Worm (Caenorhabditis elegans) whole organism, L4 larva: ENCODE data around the gene atp-2.

Source experiments
- D1046.2 ChIP-seq: fragments of 200-800 bp; sonication (Bioruptor generic); IDR thresholded peaks from 2 replicates; pipeline ENCODE4 v1.3.6; 2022; ENCODE audit warnings: missing genetic modification characterization, missing compliant biosample characterization
- F10B5.3 ChIP-seq: sonication (generic microtip); optimal IDR thresholded peaks from 2 replicates; lab custom pipeline; 2016; ENCODE audit warnings: mild to moderate bottlenecking, missing genetic modification characterization, missing compliant biosample characterization
- F26F4.8 ChIP-seq: fragments of 200-800 bp; sonication (Bioruptor generic); conservative IDR thresholded peaks from 2 replicates; pipeline ENCODE4 v1.3.6; 2022; ENCODE audit warnings: missing genetic modification characterization, missing compliant biosample characterization
- F37D6.2 ChIP-seq: sonication (generic microtip); optimal IDR thresholded peaks from 2 replicates; lab custom pipeline; 2016; ENCODE audit warnings: mild to moderate bottlenecking, missing genetic modification characterization, missing compliant biosample characterization
- T20F7.1 ChIP-seq: fragments of 200-800 bp; sonication (Bioruptor generic); optimal IDR thresholded peaks from 2 replicates; lab custom pipeline; 2018; ENCODE audit warnings: mild to moderate bottlenecking, missing genetic modification characterization, missing compliant biosample characterization
- T26A8.4 ChIP-seq: fragments of 200-800 bp; sonication (Bioruptor generic); IDR thresholded peaks from 2 replicates; pipeline ENCODE4 v1.3.6; 2022; ENCODE audit warnings: missing genetic modification characterization, missing compliant biosample characterization
- Y105C5A.15 ChIP-seq: fragments of 200-800 bp; sonication (Bioruptor generic); IDR thresholded peaks from 2 replicates; pipeline ENCODE4 v1.3.6; 2022; ENCODE audit warnings: missing genetic modification characterization, missing compliant biosample characterization
- Y5F2A.4 ChIP-seq: fragments of 200-800 bp; sonication (Bioruptor generic); optimal IDR thresholded peaks from 2 replicates; lab custom pipeline; 2018; ENCODE audit warnings: mild to moderate bottlenecking, missing genetic modification characterization, missing compliant biosample characterization
- Y75B8A.6 ChIP-seq: fragments of 200-800 bp; sonication (Bioruptor generic); IDR thresholded peaks from 2 replicates; pipeline ENCODE4 v1.3.6; 2022; ENCODE audit warnings: missing genetic modification reagents, missing genetic modification characterization, missing compliant biosample characterization
- ZK546.5 ChIP-seq, 2 experiments: sonication (generic microtip); optimal IDR thresholded peaks; 2 replicates each; lab custom pipeline; 2017; ENCODE audit warnings: missing biosample characterization in 2 of 2, missing genetic modification characterization in 2 of 2
- arid-1 ChIP-seq: fragments of 200-800 bp; sonication (Bioruptor generic); conservative IDR thresholded peaks from 2 replicates; pipeline ENCODE4 v1.3.6; 2022; ENCODE audit warnings: missing genetic modification reagents, missing genetic modification characterization, missing compliant biosample characterization
- attf-4 ChIP-seq: sonication (generic microtip); optimal IDR thresholded peaks from 3 replicates; lab custom pipeline; 2017; ENCODE audit warnings: missing biosample characterization, missing genetic modification characterization
- ceh-32 ChIP-seq: sonication (generic microtip); optimal IDR thresholded peaks from 2 replicates; lab custom pipeline; 2016; ENCODE audit warnings: mild to moderate bottlenecking, missing genetic modification characterization, missing compliant biosample characterization; ENCODE audit not compliant: poor library complexity
- ceh-44 ChIP-seq: fragments of 200-800 bp; sonication (Bioruptor generic); IDR thresholded peaks from 2 replicates; pipeline ENCODE4 v1.3.6; 2022; ENCODE audit warnings: missing genetic modification reagents, missing genetic modification characterization, missing compliant biosample characterization
- ces-1 ChIP-seq: fragments of 150-350 bp; sonication (generic microtip); optimal IDR thresholded peaks from 4 replicates; lab custom pipeline; 2014; ENCODE audit warnings: missing biosample characterization, missing genetic modification reagents, missing genetic modification characterization
- cey-2 ChIP-seq: sonication (generic microtip); optimal IDR thresholded peaks from 3 replicates; lab custom pipeline; 2017; ENCODE audit warnings: missing genetic modification characterization, mild to moderate bottlenecking, missing compliant biosample characterization, antibody characterized with exemption, borderline replicate concordance; ENCODE audit not compliant: insufficient read depth
- daf-12 ChIP-seq: fragments of 150-350 bp; optimal IDR thresholded peaks from 2 replicates; lab custom pipeline; 2014; ENCODE audit warnings: missing biosample characterization, missing genetic modification reagents, missing genetic modification characterization
- daf-19 ChIP-seq: fragments of 200-800 bp; sonication (Bioruptor generic); conservative IDR thresholded peaks from 2 replicates; pipeline ENCODE4 v1.3.6; 2022; ENCODE audit warnings: missing genetic modification characterization, missing compliant biosample characterization
- daf-8 ChIP-seq: fragments of 200-800 bp; sonication (Bioruptor generic); IDR thresholded peaks from 2 replicates; pipeline ENCODE4 v1.3.6; 2022; ENCODE audit warnings: missing genetic modification characterization, missing compliant biosample characterization
- dmd-9 ChIP-seq: fragments of 200-800 bp; sonication (Bioruptor generic); IDR thresholded peaks from 2 replicates; pipeline ENCODE4 v1.3.6; 2022; ENCODE audit warnings: missing genetic modification reagents, missing genetic modification characterization, missing compliant biosample characterization
- dve-1 ChIP-seq: sonication (generic microtip); optimal IDR thresholded peaks from 2 replicates; lab custom pipeline; 2017; ENCODE audit warnings: antibody characterized with exemption, mild to moderate bottlenecking, missing genetic modification characterization, missing compliant biosample characterization; ENCODE audit not compliant: insufficient read depth
- egl-27 ChIP-seq: sonication (generic microtip); optimal IDR thresholded peaks from 3 replicates; lab custom pipeline; 2017; ENCODE audit warnings: missing biosample characterization, missing genetic modification reagents, missing genetic modification characterization
- fos-1 ChIP-seq: fragments of 150-350 bp; optimal IDR thresholded peaks from 2 replicates; lab custom pipeline; 2014; ENCODE audit warnings: missing biosample characterization, missing genetic modification characterization
- hif-1 ChIP-seq, 2 experiments: sonication (generic microtip); optimal IDR thresholded peaks; 2 replicates each; lab custom pipeline; 2016 to 2017; ENCODE audit warnings: missing compliant biosample characterization in 2 of 2, missing genetic modification characterization in 2 of 2, missing genetic modification reagents in 2 of 2, missing genotype in 2 of 2, mild to moderate bottlenecking in 1 of 2
- hlh-30 ChIP-seq: sonication (generic microtip); optimal IDR thresholded peaks from 2 replicates; lab custom pipeline; 2017; ENCODE audit warnings: antibody characterized with exemption, mild to moderate bottlenecking, missing genetic modification characterization, missing compliant biosample characterization; ENCODE audit not compliant: insufficient read depth
- hmg-1.1 ChIP-seq: fragments of 200-800 bp; sonication (Bioruptor generic); IDR thresholded peaks from 2 replicates; pipeline ENCODE4 v1.3.6; 2022; ENCODE audit warnings: missing genetic modification reagents, missing genetic modification characterization, missing compliant biosample characterization
- jun-1 ChIP-seq: fragments of 150-350 bp; optimal IDR thresholded peaks from 2 replicates; lab custom pipeline; 2014; ENCODE audit warnings: missing biosample characterization, missing genetic modification reagents, missing genetic modification characterization
- lin-29 ChIP-seq: fragments of 200-800 bp; sonication (Bioruptor generic); IDR thresholded peaks from 2 replicates; pipeline ENCODE4 v1.3.6; 2022; ENCODE audit warnings: missing genetic modification reagents, missing genetic modification characterization, missing compliant biosample characterization
- lsy-2 ChIP-seq, 2 experiments: fragments of 150-350 bp in 1 of 2; sonication (generic microtip) in 1 of 2; optimal IDR thresholded peaks; 2 replicates each; lab custom pipeline; 2014 to 2017; ENCODE audit warnings: missing biosample characterization in 2 of 2, missing genetic modification characterization in 2 of 2
- mxl-2 ChIP-seq: fragments of 200-800 bp; sonication (Bioruptor generic); conservative IDR thresholded peaks from 2 replicates; pipeline ENCODE4 v1.3.6; 2022; ENCODE audit warnings: missing genetic modification reagents, missing genetic modification characterization, missing compliant biosample characterization
- nhr-10 ChIP-seq: fragments of 150-350 bp; optimal IDR thresholded peaks from 2 replicates; lab custom pipeline; 2014; ENCODE audit warnings: missing biosample characterization, missing genetic modification characterization
- nhr-102 ChIP-seq: sonication (generic microtip); optimal IDR thresholded peaks from 2 replicates; lab custom pipeline; 2016; ENCODE audit warnings: mild to moderate bottlenecking, missing genetic modification characterization, moderate library complexity, missing compliant biosample characterization
- nhr-11 ChIP-seq: fragments of 150-350 bp; optimal IDR thresholded peaks from 2 replicates; lab custom pipeline; 2014; ENCODE audit warnings: missing biosample characterization, missing genetic modification characterization
- nhr-25 ChIP-seq: sonication (generic microtip); optimal IDR thresholded peaks from 2 replicates; lab custom pipeline; 2017; ENCODE audit warnings: missing genetic modification characterization, mild to moderate bottlenecking, missing compliant biosample characterization, antibody characterized with exemption, moderate library complexity, borderline replicate concordance; ENCODE audit not compliant: insufficient read depth
- nhr-42 ChIP-seq: fragments of 200-800 bp; sonication (Bioruptor generic); IDR thresholded peaks from 2 replicates; pipeline ENCODE4 v1.3.6; 2022; ENCODE audit warnings: missing genetic modification characterization, missing compliant biosample characterization
- nhr-48 ChIP-seq: sonication (generic microtip); optimal IDR thresholded peaks from 2 replicates; lab custom pipeline; 2016; ENCODE audit warnings: mild to moderate bottlenecking, missing genetic modification characterization, missing compliant biosample characterization
- nhr-6 ChIP-seq: fragments of 150-350 bp; optimal IDR thresholded peaks from 2 replicates; lab custom pipeline; 2014; ENCODE audit warnings: missing biosample characterization, missing genetic modification characterization
- pha-4 ChIP-seq, 2 experiments: fragments of 150-350 bp in 1 of 2; fragments of 200-800 bp in 1 of 2; sonication (Bioruptor generic) in 1 of 2; IDR thresholded peaks in 1 of 2; optimal IDR thresholded peaks in 1 of 2; 2 replicates each; pipeline versions ENCODE4 v1.3.6 to Lab custom; 2014 to 2022; ENCODE audit warnings: missing genetic modification characterization in 2 of 2, missing genetic modification reagents in 2 of 2, missing biosample characterization in 1 of 2, missing compliant biosample characterization in 1 of 2
- rbr-2 ChIP-seq: sonication (generic microtip); optimal IDR thresholded peaks from 2 replicates; lab custom pipeline; 2016; ENCODE audit warnings: missing genotype, missing genetic modification characterization, missing compliant biosample characterization
- sdz-12 ChIP-seq: fragments of 200-800 bp; sonication (Bioruptor generic); optimal IDR thresholded peaks from 2 replicates; lab custom pipeline; 2018; ENCODE audit warnings: mild to moderate bottlenecking, missing genetic modification characterization, missing compliant biosample characterization
- set-16 ChIP-seq: fragments of 200-800 bp; sonication (Bioruptor generic); IDR thresholded peaks from 2 replicates; pipeline ENCODE4 v1.3.6; 2022; ENCODE audit warnings: missing genetic modification reagents, missing genetic modification characterization, missing compliant biosample characterization
- snpc-1.2 ChIP-seq: fragments of 200-800 bp; sonication (Bioruptor generic); IDR thresholded peaks from 2 replicates; pipeline ENCODE4 v1.3.6; 2022; ENCODE audit warnings: missing genetic modification reagents, missing genetic modification characterization, missing compliant biosample characterization
- spr-1 ChIP-seq: sonication (generic microtip); optimal IDR thresholded peaks from 2 replicates; lab custom pipeline; 2016; ENCODE audit warnings: mild to moderate bottlenecking, missing genetic modification characterization, missing compliant biosample characterization
- spr-3 ChIP-seq: fragments of 200-800 bp; sonication (Bioruptor generic); optimal IDR thresholded peaks from 2 replicates; lab custom pipeline; 2018; ENCODE audit warnings: mild to moderate bottlenecking, missing genetic modification characterization, missing compliant biosample characterization
- tag-97 ChIP-seq: fragments of 200-800 bp; sonication (Bioruptor generic); IDR thresholded peaks from 2 replicates; pipeline ENCODE4 v1.3.6; 2022; ENCODE audit warnings: missing genetic modification characterization, missing compliant biosample characterization
- tra-1 ChIP-seq: fragments of 200-800 bp; sonication (Bioruptor generic); IDR thresholded peaks from 2 replicates; pipeline ENCODE4 v1.3.6; 2022; ENCODE audit warnings: missing genetic modification reagents, missing genetic modification characterization, missing compliant biosample characterization
- unc-39 ChIP-seq: sonication (generic microtip); optimal IDR thresholded peaks from 2 replicates; lab custom pipeline; 2017; ENCODE audit warnings: missing biosample characterization, missing genetic modification characterization
- unc-62 ChIP-seq, 3 experiments: fragments of 150-350 bp in 1 of 3; sonication (generic microtip); optimal IDR thresholded peaks in 2 of 3; peaks in 1 of 3; 1 replicate in 1 of 3; 2 replicates in 2 of 3; lab custom pipeline; 2014 to 2017; ENCODE audit warnings: missing biosample characterization in 3 of 3, missing genetic modification characterization in 3 of 3, missing genetic modification reagents in 3 of 3, missing genotype in 1 of 3
- zip-11 ChIP-seq: fragments of 200-800 bp; sonication (Bioruptor generic); IDR thresholded peaks from 2 replicates; pipeline ENCODE4 v1.3.6; 2022; ENCODE audit warnings: missing genetic modification characterization, missing compliant biosample characterization

The atp-2 gene

ce11 chrIII:5202641-5203040 lies 25.6 kb upstream of the atp-2 start:
- TF ChIP-seq zip-11 (no peak), Y75B8A.6 (GFP tag; lab: Robert Waterston, UW) (no peak), dve-1 (tag; lab: Kevin White, UChicago) (peak; percentile 94), nhr-11 (tag; lab: Kevin White, UChicago) (peak; percentile 85), lsy-2 (tag; optimal IDR thresholded peaks at IDR 0.05; lab: Kevin White, UChicago) (peak; percentile 19 to 55), F37D6.2 (tag; lab: Kevin White, UChicago) (no peak), pha-4 (GFP tag; IDR thresholded peaks at IDR 0.05; lab: Robert Waterston, UW) (0 out of 2 replicates have a peak, but pooled peaks have one; percentile 18), pha-4 (tag; optimal IDR thresholded peaks at IDR 0.05; lab: Kevin White, UChicago) (no peak), T26A8.4 (no peak), Y5F2A.4 (GFP tag; lab: Kevin White, UChicago) (no peak), dmd-9 (GFP tag; lab: Robert Waterston, UW) (no peak), ceh-32 (tag; lab: Kevin White, UChicago) (no peak), ZK546.5 (tag; optimal IDR thresholded peaks at IDR 0.05; lab: Kevin White, UChicago) (no peak), rbr-2 (peak; percentile 28), daf-19 (GFP tag; lab: Robert Waterston, UW) (no peak), unc-62 (GFP tag; optimal IDR thresholded peaks at IDR 0.05 in 1 of 2; lab: Kevin White, UChicago) (no peak), unc-62 (tag; optimal IDR thresholded peaks at IDR 0.05; lab: Kevin White, UChicago) (no peak), fos-1 (tag; lab: Kevin White, UChicago) (no peak), hif-1 (tag; optimal IDR thresholded peaks at IDR 0.05; lab: Kevin White, UChicago) (peak in 1 of 2 experiments; percentile 78), Y105C5A.15 (GFP tag; lab: Robert Waterston, UW) (no peak), mxl-2 (GFP tag; lab: Robert Waterston, UW) (no peak), tag-97 (GFP tag; lab: Robert Waterston, UW) (no peak), nhr-48 (tag; lab: Kevin White, UChicago) (peak; percentile 11), hmg-1.1 (0 out of 2 replicates have a peak, but pooled peaks have one; percentile 38), nhr-102 (tag; lab: Kevin White, UChicago) (peak; percentile 71), D1046.2 (no peak), snpc-1.2 (no peak), hlh-30 (peak; percentile 80), daf-8 (GFP tag; lab: Robert Waterston, UW) (no peak), lin-29 (no peak), F26F4.8 (GFP tag; lab: Robert Waterston, UW) (no peak), daf-12 (tag; lab: Kevin White, UChicago) (no peak), T20F7.1 (GFP tag; lab: Kevin White, UChicago) (peak; percentile 46), F10B5.3 (no peak), jun-1 (no peak), nhr-42 (no peak), arid-1 (GFP tag; lab: Robert Waterston, UW) (no peak), tra-1 (0 out of 2 replicates have a peak, but pooled peaks have one; percentile 27), spr-1 (tag; lab: Kevin White, UChicago) (no peak), spr-3 (GFP tag; lab: Kevin White, UChicago) (no peak), set-16 (GFP tag; lab: Robert Waterston, UW) (no peak), nhr-25 (tag; lab: Kevin White, UChicago) (peak; percentile 59), nhr-10 (tag; lab: Kevin White, UChicago) (peak; percentile 47), nhr-6 (tag; lab: Kevin White, UChicago) (peak; percentile 78), cey-2 (no peak), ces-1 (no peak), attf-4 (tag; lab: Kevin White, UChicago) (no peak), egl-27 (tag; lab: Kevin White, UChicago) (no peak), ceh-44 (GFP tag; lab: Robert Waterston, UW) (no peak), sdz-12 (GFP tag; lab: Kevin White, UChicago) (no peak), unc-39 (tag; lab: Kevin White, UChicago) (no peak)
